Worm (Caenorhabditis elegans) whole organism, early embryonic: ENCODE data around the gene aak-1.

Experiments used
- B0310.2 ChIP-seq: sonication (generic microtip); optimal IDR thresholded peaks from 2 replicates; lab custom pipeline; 2016; ENCODE audit warnings: mild to moderate bottlenecking, missing genetic modification characterization, missing compliant biosample characterization
- F13C5.2 ChIP-seq: sonication (generic microtip); optimal IDR thresholded peaks from 2 replicates; lab custom pipeline; 2017; ENCODE audit warnings: mild to moderate bottlenecking, missing genetic modification characterization, inconsistent platforms, missing compliant biosample characterization
- aly-1 ChIP-seq: sonication (generic microtip); optimal IDR thresholded peaks from 2 replicates; lab custom pipeline; 2016; ENCODE audit warnings: missing genetic modification characterization, missing compliant biosample characterization
- ama-1 ChIP-seq: fragments of 150-350 bp; optimal IDR thresholded peaks from 2 replicates; lab custom pipeline; 2014
- ceh-13 ChIP-seq: fragments of 200-800 bp; sonication (Bioruptor generic); optimal IDR thresholded peaks from 2 replicates; lab custom pipeline; 2018; ENCODE audit warnings: mild to moderate bottlenecking, missing genetic modification characterization, missing compliant biosample characterization
- ceh-36 ChIP-seq: sonication (generic microtip); optimal IDR thresholded peaks from 2 replicates; lab custom pipeline; 2016; ENCODE audit warnings: missing genetic modification characterization, inconsistent platforms, missing compliant biosample characterization
- ets-7 ChIP-seq: sonication (generic microtip); optimal IDR thresholded peaks from 2 replicates; lab custom pipeline; 2016; ENCODE audit warnings: missing genotype, missing genetic modification characterization, missing compliant biosample characterization
- flt-1 ChIP-seq: fragments of 200-800 bp; sonication (Bioruptor generic); IDR thresholded peaks from 2 replicates; pipeline ENCODE4 v1.3.6; 2022; ENCODE audit warnings: missing genetic modification characterization, missing compliant biosample characterization
- hmbx-1 ChIP-seq: sonication (generic microtip); optimal IDR thresholded peaks from 2 replicates; lab custom pipeline; 2016; ENCODE audit warnings: mild to moderate bottlenecking, missing genetic modification characterization, missing compliant biosample characterization
- hmg-4 ChIP-seq: fragments of 200-800 bp; sonication (Bioruptor generic); optimal IDR thresholded peaks from 2 replicates; lab custom pipeline; 2018; ENCODE audit warnings: mild to moderate bottlenecking, missing genetic modification characterization, missing compliant biosample characterization
- hnd-1 ChIP-seq: sonication (generic microtip); optimal IDR thresholded peaks from 2 replicates; lab custom pipeline; 2016; ENCODE audit warnings: missing genetic modification characterization, missing compliant biosample characterization
- pes-1 ChIP-seq: fragments of 200-800 bp; sonication (Bioruptor generic); IDR thresholded peaks from 2 replicates; pipeline ENCODE4 v1.3.6; 2022; ENCODE audit warnings: missing genetic modification reagents, missing genetic modification characterization, missing compliant biosample characterization
- scrt-1 ChIP-seq: fragments of 200-800 bp; sonication (Bioruptor generic); IDR thresholded peaks from 2 replicates; pipeline ENCODE4 v1.3.6; 2022; ENCODE audit warnings: missing genetic modification characterization, missing compliant biosample characterization
- sea-1 ChIP-seq: fragments of 200-800 bp; sonication (Bioruptor generic); conservative IDR thresholded peaks from 2 replicates; pipeline ENCODE4 v1.3.6; 2022; ENCODE audit warnings: missing genetic modification characterization, missing compliant biosample characterization
- tbx-11 ChIP-seq: fragments of 200-800 bp; sonication (Bioruptor generic); IDR thresholded peaks from 2 replicates; pipeline ENCODE4 v1.3.6; 2022; ENCODE audit warnings: missing genetic modification characterization, missing compliant biosample characterization
- tbx-37 ChIP-seq: fragments of 200-800 bp; sonication (Bioruptor generic); conservative IDR thresholded peaks from 2 replicates; pipeline ENCODE4 v1.3.6; 2022; ENCODE audit warnings: missing genetic modification reagents, missing genetic modification characterization, missing compliant biosample characterization
- tra-4 ChIP-seq: sonication (generic microtip); optimal IDR thresholded peaks from 2 replicates; lab custom pipeline; 2017; ENCODE audit warnings: missing genetic modification characterization, missing compliant biosample characterization

The aak-1 gene

ce11 chrIII:8734327-8734885 lies 26.5 kb downstream of the aak-1 start:
- TF ChIP-seq scrt-1 (GFP tag; lab: Robert Waterston, UW) (no peak), hmbx-1 (tag; lab: Kevin White, UChicago) (no peak), ama-1 (lab: Kevin White, UChicago) (no peak), ets-7 (tag; lab: Kevin White, UChicago) (no peak), pes-1 (no peak)

- no peak for TF ChIP-seq ceh-36 (tag; lab: Kevin White, UChicago)
- TF ChIP-seq tra-4 (tag; lab: Kevin White, UChicago) = no peak
- no peak for TF ChIP-seq aly-1 (tag; lab: Kevin White, UChicago)
- TF ChIP-seq flt-1 (GFP tag; lab: Robert Waterston, UW) = no peak
- no peak for TF ChIP-seq hmbx-1 (tag; lab: Kevin White, UChicago)
- no peak for TF ChIP-seq ceh-13 (GFP tag; lab: Kevin White, UChicago)
- no peak for TF ChIP-seq tbx-11 (GFP tag; lab: Robert Waterston, UW)
- TF ChIP-seq B0310.2 (tag; lab: Kevin White, UChicago) = no peak
- no peak for TF ChIP-seq hnd-1 (tag; lab: Kevin White, UChicago)
- no peak for TF ChIP-seq tbx-37 (GFP tag; lab: Robert Waterston, UW)
- TF ChIP-seq pes-1 = no peak
- TF ChIP-seq sea-1 (GFP tag; lab: Robert Waterston, UW) = no peak
- TF ChIP-seq ets-7 (tag; lab: Kevin White, UChicago) = no peak
- no peak for TF ChIP-seq F13C5.2
Observed at ce11 chrIII:8733667-8734066, 27.2 kb downstream of the aak-1 start.

ce11 chrIII:8733237-8733636 lies 27.7 kb downstream of the aak-1 start:
- no peak for TF ChIP-seq hmg-4
- no peak for TF ChIP-seq ceh-13 (GFP tag; lab: Kevin White, UChicago)
- TF ChIP-seq pes-1 = no peak
- no peak for TF ChIP-seq tra-4 (tag; lab: Kevin White, UChicago)
- no peak for TF ChIP-seq sea-1 (GFP tag; lab: Robert Waterston, UW)

- TF ChIP-seq ceh-13 (GFP tag; lab: Kevin White, UChicago) (no peak), tbx-37 (GFP tag; lab: Robert Waterston, UW) (no peak), ceh-36 (tag; lab: Kevin White, UChicago) (no peak), hnd-1 (tag; lab: Kevin White, UChicago) (no peak), B0310.2 (tag; lab: Kevin White, UChicago) (no peak), ets-7 (tag; lab: Kevin White, UChicago) (no peak), flt-1 (GFP tag; lab: Robert Waterston, UW) (no peak), tbx-11 (GFP tag; lab: Robert Waterston, UW) (no peak), tra-4 (tag; lab: Kevin White, UChicago) (no peak), aly-1 (tag; lab: Kevin White, UChicago) (no peak), hmg-4 (no peak), F13C5.2 (no peak), ama-1 (lab: Kevin White, UChicago) (no peak), scrt-1 (GFP tag; lab: Robert Waterston, UW) (no peak), pes-1 (no peak), hmbx-1 (tag; lab: Kevin White, UChicago) (no peak), sea-1 (GFP tag; lab: Robert Waterston, UW) (no peak)
Observed at ce11 chrIII:8731973-8732372, 28.9 kb downstream of the aak-1 start.

ce11 chrIII:8731310-8731709 lies 29.6 kb downstream of the aak-1 start, which contains the start of gene ZK370.4:
TSS of gene ZK370.4 (minus strand) at chrIII:8731410.
- TF ChIP-seq hmg-4 (no peak), flt-1 (GFP tag; lab: Robert Waterston, UW) (no peak), ceh-36 (tag; lab: Kevin White, UChicago) (no peak), B0310.2 (tag; lab: Kevin White, UChicago) (no peak), tra-4 (tag; lab: Kevin White, UChicago) (no peak), scrt-1 (GFP tag; lab: Robert Waterston, UW) (no peak), F13C5.2 (no peak), hnd-1 (tag; lab: Kevin White, UChicago) (no peak), hmbx-1 (tag; lab: Kevin White, UChicago) (no peak), ceh-13 (GFP tag; lab: Kevin White, UChicago) (no peak), aly-1 (tag; lab: Kevin White, UChicago) (no peak), tbx-11 (GFP tag; lab: Robert Waterston, UW) (no peak), sea-1 (GFP tag; lab: Robert Waterston, UW) (no peak), ama-1 (lab: Kevin White, UChicago) (no peak), pes-1 (no peak), tbx-37 (GFP tag; lab: Robert Waterston, UW) (no peak)

ce11 chrIII:8726019-8726894 lies 34.6 kb downstream of the aak-1 start:
- TF ChIP-seq tbx-37 (GFP tag; lab: Robert Waterston, UW) (no peak), tbx-11 (GFP tag; lab: Robert Waterston, UW) (no peak), scrt-1 (GFP tag; lab: Robert Waterston, UW) (no peak), aly-1 (tag; lab: Kevin White, UChicago) (no peak), pes-1 (no peak), B0310.2 (tag; lab: Kevin White, UChicago) (no peak), tra-4 (tag; lab: Kevin White, UChicago) (no peak), flt-1 (GFP tag; lab: Robert Waterston, UW) (no peak)

ce11 chrIII:8725224-8725623 lies 35.7 kb downstream of the aak-1 start:
- no peak for TF ChIP-seq F13C5.2
- no peak for TF ChIP-seq tra-4 (tag; lab: Kevin White, UChicago)
- TF ChIP-seq ets-7 (tag; lab: Kevin White, UChicago) = no peak
- no peak for TF ChIP-seq ceh-13 (GFP tag; lab: Kevin White, UChicago)
- TF ChIP-seq ama-1 (lab: Kevin White, UChicago) = no peak
- TF ChIP-seq ceh-36 (tag; lab: Kevin White, UChicago) = no peak
- TF ChIP-seq hmbx-1 (tag; lab: Kevin White, UChicago) = no peak
- no peak for TF ChIP-seq flt-1 (GFP tag; lab: Robert Waterston, UW)
- no peak for TF ChIP-seq hnd-1 (tag; lab: Kevin White, UChicago)
- TF ChIP-seq tbx-37 (GFP tag; lab: Robert Waterston, UW) = no peak
- no peak for TF ChIP-seq tbx-11 (GFP tag; lab: Robert Waterston, UW)
- no peak for TF ChIP-seq hmg-4
- no peak for TF ChIP-seq B0310.2 (tag; lab: Kevin White, UChicago)
